Worm (Caenorhabditis elegans) whole organism, young adult: ENCODE results near the gene F11D11.3.
"Not testable (repeated sequence)": the region's sequence is repeated elsewhere in the genome, so short reads cannot be mapped to it uniquely, and the experiment has no call there.

Source experiments
- F10E7.11 ChIP-seq: sonication (generic microtip); optimal IDR thresholded peaks from 2 replicates; lab custom pipeline; 2017; ENCODE audit warnings: mild to moderate bottlenecking, missing genetic modification characterization, moderate library complexity, missing compliant biosample characterization
- F23B12.7 ChIP-seq: sonication (generic microtip); optimal IDR thresholded peaks from 2 replicates; lab custom pipeline; 2017; ENCODE audit warnings: missing genetic modification characterization, mild to moderate bottlenecking, missing compliant biosample characterization, antibody characterized with exemption, moderate library complexity; ENCODE audit not compliant: insufficient read depth
- F57A8.1 ChIP-seq: fragments of 200-800 bp; sonication (Bioruptor generic); optimal IDR thresholded peaks from 2 replicates; lab custom pipeline; 2018; ENCODE audit warnings: mild to moderate bottlenecking, missing genetic modification characterization, moderate library complexity, missing compliant biosample characterization
- Y53F4B.3 ChIP-seq: fragments of 200-800 bp; sonication (Bioruptor generic); IDR thresholded peaks from 2 replicates; pipeline ENCODE4 v1.3.6; 2022; ENCODE audit warnings: missing genetic modification reagents, missing genetic modification characterization, missing compliant biosample characterization
- Y56A3A.18 ChIP-seq: fragments of 200-800 bp; sonication (Bioruptor generic); IDR thresholded peaks from 2 replicates; pipeline ENCODE4 v1.3.6; 2022; ENCODE audit warnings: missing genetic modification reagents, missing genetic modification characterization, missing compliant biosample characterization
- Y67H2A.10 ChIP-seq: fragments of 200-800 bp; sonication (Bioruptor generic); conservative IDR thresholded peaks from 2 replicates; pipeline ENCODE4 v1.3.6; 2022; ENCODE audit warnings: missing genetic modification reagents, missing genetic modification characterization, missing compliant biosample characterization
- ZK185.1 ChIP-seq: sonication (generic microtip); optimal IDR thresholded peaks from 2 replicates; lab custom pipeline; 2016; ENCODE audit warnings: mild to moderate bottlenecking, missing genetic modification characterization, missing compliant biosample characterization; ENCODE audit not compliant: poor library complexity, severe bottlenecking
- aptf-2 ChIP-seq: fragments of 200-800 bp; sonication (Bioruptor generic); conservative IDR thresholded peaks from 2 replicates; pipeline ENCODE4 v1.3.6; 2022; ENCODE audit warnings: missing genetic modification reagents, missing genetic modification characterization, missing compliant biosample characterization
- aptf-3 ChIP-seq: fragments of 200-800 bp; sonication (Bioruptor generic); IDR thresholded peaks from 2 replicates; pipeline ENCODE4 v1.3.6; 2022; ENCODE audit warnings: missing genetic modification characterization, missing compliant biosample characterization
- athp-1 ChIP-seq: sonication (generic microtip); optimal IDR thresholded peaks from 2 replicates; lab custom pipeline; 2017; ENCODE audit warnings: mild to moderate bottlenecking, missing genetic modification characterization, missing compliant biosample characterization
- attf-6 ChIP-seq: fragments of 200-800 bp; sonication (Bioruptor generic); IDR thresholded peaks from 2 replicates; pipeline ENCODE4 v1.3.6; 2022; ENCODE audit warnings: missing genetic modification reagents, missing genetic modification characterization, missing compliant biosample characterization
- bed-1 ChIP-seq: fragments of 200-800 bp; sonication (Bioruptor generic); IDR thresholded peaks from 2 replicates; pipeline ENCODE4 v1.3.6; 2022; ENCODE audit warnings: missing genetic modification reagents, missing genetic modification characterization, missing compliant biosample characterization
- ceh-100 ChIP-seq: fragments of 200-800 bp; sonication (Bioruptor generic); IDR thresholded peaks from 2 replicates; pipeline ENCODE4 v1.3.6; 2022; ENCODE audit warnings: missing genetic modification reagents, missing genetic modification characterization, missing compliant biosample characterization
- ceh-27 ChIP-seq: fragments of 200-800 bp; sonication (Bioruptor generic); optimal IDR thresholded peaks from 2 replicates; lab custom pipeline; 2018; ENCODE audit warnings: mild to moderate bottlenecking, missing genetic modification characterization, moderate library complexity, missing compliant biosample characterization
- ceh-79 ChIP-seq: sonication (generic microtip); optimal IDR thresholded peaks from 2 replicates; lab custom pipeline; 2017; ENCODE audit warnings: mild to moderate bottlenecking, missing genetic modification characterization, missing compliant biosample characterization
- die-1 ChIP-seq: sonication (generic microtip); optimal IDR thresholded peaks from 2 replicates; lab custom pipeline; 2016; ENCODE audit warnings: missing genotype, mild to moderate bottlenecking, missing genetic modification characterization, missing compliant biosample characterization
- dox-1 ChIP-seq: fragments of 200-800 bp; sonication (Bioruptor generic); IDR thresholded peaks from 2 replicates; pipeline ENCODE4 v1.3.6; 2022; ENCODE audit warnings: missing genetic modification reagents, missing genetic modification characterization, missing compliant biosample characterization
- efl-1 ChIP-seq: fragments of 150-350 bp; optimal IDR thresholded peaks from 2 replicates; lab custom pipeline; 2014; ENCODE audit warnings: missing biosample characterization, missing genetic modification reagents, missing genetic modification characterization
- egl-18 ChIP-seq: fragments of 200-800 bp; sonication (Bioruptor generic); IDR thresholded peaks from 2 replicates; pipeline ENCODE4 v1.3.6; 2022; ENCODE audit warnings: missing genetic modification reagents, missing genetic modification characterization, missing compliant biosample characterization
- egl-44 ChIP-seq: fragments of 200-800 bp; sonication (Bioruptor generic); IDR thresholded peaks from 2 replicates; pipeline ENCODE4 v1.3.6; 2022; ENCODE audit warnings: missing genetic modification reagents, missing genetic modification characterization, missing compliant biosample characterization
- egrh-3 ChIP-seq: fragments of 200-800 bp; sonication (Bioruptor generic); IDR thresholded peaks from 2 replicates; pipeline ENCODE4 v1.3.6; 2022; ENCODE audit warnings: missing genetic modification reagents, missing genetic modification characterization, missing compliant biosample characterization
- hmg-1.2 ChIP-seq: fragments of 200-800 bp; sonication (Bioruptor generic); IDR thresholded peaks from 2 replicates; pipeline ENCODE4 v1.3.6; 2022; ENCODE audit warnings: missing genetic modification reagents, missing genetic modification characterization, missing compliant biosample characterization
- hsf-1 ChIP-seq: fragments of 200-800 bp; sonication (Bioruptor generic); IDR thresholded peaks from 2 replicates; pipeline ENCODE4 v1.3.6; 2022; ENCODE audit warnings: missing genetic modification reagents, missing genetic modification characterization, missing compliant biosample characterization
- lin-26 ChIP-seq: fragments of 200-800 bp; sonication (Bioruptor generic); IDR thresholded peaks from 2 replicates; pipeline ENCODE4 v1.3.6; 2022; ENCODE audit warnings: missing genetic modification reagents, missing genetic modification characterization, missing compliant biosample characterization
- lin-54 ChIP-seq: fragments of 200-800 bp; sonication (Bioruptor generic); optimal IDR thresholded peaks from 2 replicates; lab custom pipeline; 2018; ENCODE audit warnings: mild to moderate bottlenecking, missing genetic modification characterization, missing compliant biosample characterization
- lsl-1 ChIP-seq: fragments of 200-800 bp; sonication (Bioruptor generic); optimal IDR thresholded peaks from 2 replicates; lab custom pipeline; 2018; ENCODE audit warnings: mild to moderate bottlenecking, missing genetic modification characterization, moderate library complexity, missing compliant biosample characterization
- madf-10 ChIP-seq: sonication (generic microtip); optimal IDR thresholded peaks from 2 replicates; lab custom pipeline; 2016; ENCODE audit warnings: mild to moderate bottlenecking, missing genetic modification characterization, missing compliant biosample characterization
- nfya-1 ChIP-seq: sonication (generic microtip); optimal IDR thresholded peaks from 2 replicates; lab custom pipeline; 2017; ENCODE audit warnings: antibody characterized with exemption, missing compliant biosample characterization, missing genetic modification characterization, borderline replicate concordance; ENCODE audit not compliant: insufficient read depth
- nhr-120 ChIP-seq: fragments of 200-800 bp; sonication (Bioruptor generic); IDR thresholded peaks from 2 replicates; pipeline ENCODE4 v1.3.6; 2022; ENCODE audit warnings: missing genetic modification characterization, missing compliant biosample characterization
- nhr-179 ChIP-seq: sonication (generic microtip); optimal IDR thresholded peaks from 2 replicates; lab custom pipeline; 2016; ENCODE audit warnings: mild to moderate bottlenecking, missing genetic modification characterization, missing compliant biosample characterization
- pbrm-1 ChIP-seq: fragments of 200-800 bp; sonication (Bioruptor generic); IDR thresholded peaks from 2 replicates; pipeline ENCODE4 v1.3.6; 2022; ENCODE audit warnings: missing genetic modification reagents, missing genetic modification characterization, missing compliant biosample characterization
- rcor-1 ChIP-seq: fragments of 200-800 bp; sonication (Bioruptor generic); IDR thresholded peaks from 2 replicates; pipeline ENCODE4 v1.3.6; 2022; ENCODE audit warnings: missing genetic modification reagents, missing genetic modification characterization, missing compliant biosample characterization
- rec-8 ChIP-seq, 2 experiments: sonication (generic microtip); optimal IDR thresholded peaks; 2 replicates each; lab custom pipeline; 2016; ENCODE audit warnings: mild to moderate bottlenecking in 2 of 2, missing genetic modification characterization in 2 of 2, missing genetic modification reagents in 2 of 2, missing genotype in 2 of 2, missing biosample characterization in 1 of 2, missing compliant biosample characterization in 1 of 2, moderate library complexity in 1 of 2
- repo-1 ChIP-seq: sonication (generic microtip); optimal IDR thresholded peaks from 2 replicates; lab custom pipeline; 2017; ENCODE audit warnings: mild to moderate bottlenecking, missing genetic modification characterization, missing compliant biosample characterization
- sdz-38 ChIP-seq: sonication (generic microtip); optimal IDR thresholded peaks from 2 replicates; lab custom pipeline; 2016; ENCODE audit warnings: missing genotype, missing genetic modification characterization, missing compliant biosample characterization
- snpc-1.1 ChIP-seq: sonication (generic microtip); optimal IDR thresholded peaks from 2 replicates; lab custom pipeline; 2017; ENCODE audit warnings: missing genetic modification characterization, mild to moderate bottlenecking, missing compliant biosample characterization, antibody characterized with exemption, moderate library complexity, missing genotype, missing genetic modification reagents; ENCODE audit not compliant: insufficient read depth
- sptf-2 ChIP-seq: fragments of 200-800 bp; sonication (Bioruptor generic); optimal IDR thresholded peaks from 2 replicates; lab custom pipeline; 2018; ENCODE audit warnings: mild to moderate bottlenecking, missing genetic modification characterization, missing compliant biosample characterization
- tbp1 ChIP-seq: fragments of 200-800 bp; sonication (Bioruptor generic); optimal IDR thresholded peaks from 2 replicates; lab custom pipeline; 2018; ENCODE audit warnings: mild to moderate bottlenecking, missing genetic modification characterization, missing compliant biosample characterization
- tbx-9 ChIP-seq: sonication (generic microtip); optimal IDR thresholded peaks from 2 replicates; lab custom pipeline; 2016; ENCODE audit warnings: borderline replicate concordance, missing genetic modification characterization, inconsistent platforms, missing compliant biosample characterization
- zfh-2 ChIP-seq: fragments of 200-800 bp; sonication (Bioruptor generic); conservative IDR thresholded peaks from 2 replicates; pipeline ENCODE4 v1.3.6; 2022; ENCODE audit warnings: missing genetic modification reagents, missing genetic modification characterization, missing compliant biosample characterization
- zim-3 ChIP-seq: sonication (generic microtip); optimal IDR thresholded peaks from 2 replicates; lab custom pipeline; 2017; ENCODE audit warnings: mild to moderate bottlenecking, missing genetic modification characterization, moderate library complexity, missing compliant biosample characterization
- ztf-22 ChIP-seq: fragments of 200-800 bp; sonication (Bioruptor generic); optimal IDR thresholded peaks from 2 replicates; lab custom pipeline; 2018; ENCODE audit warnings: mild to moderate bottlenecking, missing genetic modification characterization, moderate library complexity, missing compliant biosample characterization
- ztf-26 ChIP-seq: sonication (generic microtip); optimal IDR thresholded peaks from 2 replicates; lab custom pipeline; 2017; ENCODE audit warnings: missing genetic modification characterization, missing compliant biosample characterization

Gene F11D11.3

ce11 chrV:18771390-18771789 lies 11.3 kb upstream of the F11D11.3 start, which contains the start of gene clec-256:
Gene clec-256 (plus strand): TSS chrV:18771690.
- no peak for TF ChIP-seq rec-8 (tag; optimal IDR thresholded peaks at IDR 0.05; lab: Kevin White, UChicago)

ce11 chrV:18770623-18771022 lies 10.5 kb upstream of the F11D11.3 start, which contains the start of gene clec-255:
Gene clec-255 (minus strand): TSS chrV:18770723.
- TF ChIP-seq pbrm-1 (no peak), ceh-100 (GFP tag; lab: Robert Waterston, UW) (no peak), sdz-38 (no peak), attf-6 (GFP tag; lab: Robert Waterston, UW) (no peak), hsf-1 (GFP tag; lab: Robert Waterston, UW) (no peak), ztf-26 (no peak), Y53F4B.3 (GFP tag; lab: Robert Waterston, UW) (no peak), die-1 (tag; lab: Kevin White, UChicago) (no peak), ceh-79 (tag; lab: Kevin White, UChicago) (no peak), nhr-120 (no peak)

ce11 chrV:18769902-18770301 lies 9.8 kb upstream of the F11D11.3 start:
- no peak for TF ChIP-seq lin-54
- TF ChIP-seq F57A8.1 (GFP tag; lab: Kevin White, UChicago), result no peak
- no peak for TF ChIP-seq die-1 (tag; lab: Kevin White, UChicago)
- TF ChIP-seq bed-1, result no peak
- TF ChIP-seq dox-1, result no peak
- TF ChIP-seq ztf-22 (GFP tag; lab: Kevin White, UChicago), result no peak
- TF ChIP-seq tbp1 (GFP tag; lab: Kevin White, UChicago), result no peak
- no peak for TF ChIP-seq aptf-2 (GFP tag; lab: Robert Waterston, UW)
- no peak for TF ChIP-seq efl-1
- TF ChIP-seq madf-10, result no peak
- TF ChIP-seq lsl-1 (GFP tag; lab: Kevin White, UChicago), result no peak
- no peak for TF ChIP-seq Y67H2A.10
- TF ChIP-seq ceh-79 (tag; lab: Kevin White, UChicago), result no peak
- TF ChIP-seq ZK185.1 (tag; lab: Kevin White, UChicago), result no peak
- no peak for TF ChIP-seq hmg-1.2 (GFP tag; lab: Robert Waterston, UW)
- no peak for TF ChIP-seq zim-3
- no peak for TF ChIP-seq egl-18 (GFP tag; lab: Robert Waterston, UW)
- no peak for TF ChIP-seq tbx-9 (tag; lab: Kevin White, UChicago)

- not testable (repeated sequence) for TF ChIP-seq Y56A3A.18 (GFP tag; lab: Robert Waterston, UW); rcor-1 (GFP tag; lab: Robert Waterston, UW); snpc-1.1
- TF ChIP-seq, all 124 proteins: peak for 0; not testable (repeated sequence) for 124
Observed at ce11 chrV:18762044-18762443, 2.0 kb upstream of the F11D11.3 start, which contains the start of gene F11D11.22. Gene F11D11.22 (plus strand): TSS chrV:18762344.

- no peak for TF ChIP-seq ztf-26
- TF ChIP-seq aptf-3 (GFP tag; lab: Robert Waterston, UW), result no peak
- no peak for TF ChIP-seq athp-1 (tag; lab: Kevin White, UChicago)
- no peak for TF ChIP-seq ceh-27
- TF ChIP-seq egl-44 (GFP tag; lab: Robert Waterston, UW), result no peak
- no peak for TF ChIP-seq repo-1
- TF ChIP-seq F10E7.11 (tag; lab: Kevin White, UChicago), result no peak
- no peak for TF ChIP-seq snpc-1.1
- TF ChIP-seq nfya-1, result no peak
- no peak for TF ChIP-seq egrh-3
- TF ChIP-seq lin-26, result no peak
- TF ChIP-seq nhr-179, result no peak
- TF ChIP-seq sptf-2 (GFP tag; lab: Kevin White, UChicago), result no peak
- no peak for TF ChIP-seq F23B12.7
- no peak for TF ChIP-seq madf-10
- TF ChIP-seq zfh-2 (GFP tag; lab: Robert Waterston, UW), result no peak
Observed at ce11 chrV:18761078-18761477, 1.0 kb upstream of the F11D11.3 start, which contains the start of gene F11D11.4. Gene F11D11.4 (plus strand): TSS chrV:18761378.
